Worm (Caenorhabditis elegans) whole organism, young adult: Measurements from ENCODE around the gene lido-17.

Source experiments
- B0336.3 ChIP-seq: fragments of 200-800 bp; sonication (Bioruptor generic); IDR thresholded peaks from 2 replicates; pipeline ENCODE4 v1.3.6; 2022; ENCODE audit warnings: missing genetic modification characterization, missing compliant biosample characterization
- F39B2.1 ChIP-seq: fragments of 200-800 bp; sonication (Bioruptor generic); IDR thresholded peaks from 2 replicates; pipeline ENCODE4 v1.3.6; 2022; ENCODE audit warnings: missing genetic modification reagents, missing genetic modification characterization, missing compliant biosample characterization
- F52B5.7 ChIP-seq: sonication (generic microtip); optimal IDR thresholded peaks from 2 replicates; lab custom pipeline; 2016; ENCODE audit warnings: mild to moderate bottlenecking, missing genetic modification characterization, missing compliant biosample characterization
- K11D2.4 ChIP-seq: fragments of 200-800 bp; sonication (Bioruptor generic); IDR thresholded peaks from 2 replicates; pipeline ENCODE4 v1.3.6; 2022; ENCODE audit warnings: missing genetic modification reagents, missing genetic modification characterization, missing compliant biosample characterization
- Y53G8AR.9 ChIP-seq: fragments of 200-800 bp; sonication (Bioruptor generic); conservative IDR thresholded peaks from 2 replicates; pipeline ENCODE4 v1.3.6; 2022; ENCODE audit warnings: missing genetic modification reagents, missing genetic modification characterization, missing compliant biosample characterization
- Y56A3A.18 ChIP-seq: fragments of 200-800 bp; sonication (Bioruptor generic); IDR thresholded peaks from 2 replicates; pipeline ENCODE4 v1.3.6; 2022; ENCODE audit warnings: missing genetic modification reagents, missing genetic modification characterization, missing compliant biosample characterization
- ama-1 ChIP-seq, 3 experiments: fragments of 150-350 bp in 1 of 3; sonication (generic microtip) in 2 of 3; optimal IDR thresholded peaks; 2 replicates each; lab custom pipeline; 2014 to 2018; ENCODE audit warnings: missing biosample characterization in 2 of 3, missing genetic modification characterization in 2 of 3, missing genetic modification reagents in 2 of 3
- aptf-2 ChIP-seq: fragments of 200-800 bp; sonication (Bioruptor generic); conservative IDR thresholded peaks from 2 replicates; pipeline ENCODE4 v1.3.6; 2022; ENCODE audit warnings: missing genetic modification reagents, missing genetic modification characterization, missing compliant biosample characterization
- bed-1 ChIP-seq: fragments of 200-800 bp; sonication (Bioruptor generic); IDR thresholded peaks from 2 replicates; pipeline ENCODE4 v1.3.6; 2022; ENCODE audit warnings: missing genetic modification reagents, missing genetic modification characterization, missing compliant biosample characterization
- dpl-1 ChIP-seq: fragments of 150-350 bp; optimal IDR thresholded peaks from 2 replicates; lab custom pipeline; 2014; ENCODE audit warnings: missing biosample characterization, missing genetic modification reagents, missing genetic modification characterization
- egl-44 ChIP-seq: fragments of 200-800 bp; sonication (Bioruptor generic); IDR thresholded peaks from 2 replicates; pipeline ENCODE4 v1.3.6; 2022; ENCODE audit warnings: missing genetic modification reagents, missing genetic modification characterization, missing compliant biosample characterization
- ets-4 ChIP-seq: fragments of 200-800 bp; sonication (Bioruptor generic); optimal IDR thresholded peaks from 2 replicates; lab custom pipeline; 2018; ENCODE audit warnings: mild to moderate bottlenecking, missing genetic modification characterization, missing compliant biosample characterization
- fkh-3 ChIP-seq: sonication (generic microtip); optimal IDR thresholded peaks from 2 replicates; lab custom pipeline; 2016; ENCODE audit warnings: mild to moderate bottlenecking, missing genetic modification characterization, missing compliant biosample characterization
- gei-17 ChIP-seq: fragments of 200-800 bp; sonication (Bioruptor generic); optimal IDR thresholded peaks from 2 replicates; lab custom pipeline; 2018; ENCODE audit warnings: mild to moderate bottlenecking, missing genetic modification characterization, missing compliant biosample characterization
- hrde-1 ChIP-seq: sonication (generic microtip); optimal IDR thresholded peaks from 2 replicates; lab custom pipeline; 2016; ENCODE audit warnings: missing genetic modification characterization, mild to moderate bottlenecking, missing compliant biosample characterization, moderate library complexity, missing genotype, missing genetic modification reagents, borderline replicate concordance
- hsf-1 ChIP-seq: fragments of 200-800 bp; sonication (Bioruptor generic); IDR thresholded peaks from 2 replicates; pipeline ENCODE4 v1.3.6; 2022; ENCODE audit warnings: missing genetic modification reagents, missing genetic modification characterization, missing compliant biosample characterization
- lag-1 ChIP-seq: fragments of 200-800 bp; sonication (Bioruptor generic); IDR thresholded peaks from 2 replicates; pipeline ENCODE4 v1.3.6; 2022; ENCODE audit warnings: missing genetic modification reagents, missing genetic modification characterization, missing compliant biosample characterization
- lin-35 ChIP-seq, 3 experiments: fragments of 150-350 bp in 2 of 3; sonication (generic microtip) in 1 of 3; optimal IDR thresholded peaks; 2 replicates each; lab custom pipeline; 2014 to 2018; ENCODE audit warnings: missing biosample characterization in 3 of 3, missing genetic modification characterization in 3 of 3, missing genetic modification reagents in 3 of 3
- lir-1 ChIP-seq: fragments of 200-800 bp; sonication (Bioruptor generic); conservative IDR thresholded peaks from 2 replicates; pipeline ENCODE4 v1.3.6; 2022; ENCODE audit warnings: missing genetic modification reagents, missing genetic modification characterization, missing compliant biosample characterization
- madf-10 ChIP-seq: sonication (generic microtip); optimal IDR thresholded peaks from 2 replicates; lab custom pipeline; 2016; ENCODE audit warnings: mild to moderate bottlenecking, missing genetic modification characterization, missing compliant biosample characterization
- madf-3 ChIP-seq: fragments of 200-800 bp; sonication (Bioruptor generic); IDR thresholded peaks from 2 replicates; pipeline ENCODE4 v1.3.6; 2022; ENCODE audit warnings: missing genetic modification reagents, missing genetic modification characterization, missing compliant biosample characterization
- mcd-1 ChIP-seq: fragments of 200-800 bp; sonication (Bioruptor generic); IDR thresholded peaks from 2 replicates; pipeline ENCODE4 v1.3.6; 2022; ENCODE audit warnings: missing genetic modification reagents, missing genetic modification characterization, missing compliant biosample characterization
- nfya-2 ChIP-seq: fragments of 200-800 bp; sonication (Bioruptor generic); IDR thresholded peaks from 2 replicates; pipeline ENCODE4 v1.3.6; 2022; ENCODE audit warnings: missing genetic modification reagents, missing genetic modification characterization, missing compliant biosample characterization
- nfyb-1 ChIP-seq: fragments of 200-800 bp; sonication (Bioruptor generic); IDR thresholded peaks from 2 replicates; pipeline ENCODE4 v1.3.6; 2022; ENCODE audit warnings: missing genetic modification reagents, missing genetic modification characterization, missing compliant biosample characterization
- pha-4 ChIP-seq: fragments of 150-350 bp; sonication (generic microtip); optimal IDR thresholded peaks from 2 replicates; lab custom pipeline; 2014; ENCODE audit warnings: missing biosample characterization, missing genetic modification reagents, missing genetic modification characterization
- sdz-38 ChIP-seq: sonication (generic microtip); optimal IDR thresholded peaks from 2 replicates; lab custom pipeline; 2016; ENCODE audit warnings: missing genotype, missing genetic modification characterization, missing compliant biosample characterization
- sea-2 ChIP-seq: fragments of 200-800 bp; sonication (Bioruptor generic); IDR thresholded peaks from 2 replicates; pipeline ENCODE4 v1.3.6; 2022; ENCODE audit warnings: missing genetic modification characterization, missing compliant biosample characterization
- snpc-1.1 ChIP-seq: sonication (generic microtip); optimal IDR thresholded peaks from 2 replicates; lab custom pipeline; 2017; ENCODE audit warnings: missing genetic modification characterization, mild to moderate bottlenecking, missing compliant biosample characterization, antibody characterized with exemption, moderate library complexity, missing genotype, missing genetic modification reagents; ENCODE audit not compliant: insufficient read depth
- snpc-3.4 ChIP-seq: sonication (generic microtip); optimal IDR thresholded peaks from 2 replicates; lab custom pipeline; 2017; ENCODE audit warnings: missing genetic modification characterization, mild to moderate bottlenecking, missing compliant biosample characterization, antibody characterized with exemption, moderate library complexity, missing genotype, missing genetic modification reagents
- snpc-4 ChIP-seq, 5 experiments: fragments of 150-350 bp in 1 of 5; sonication (generic microtip) in 4 of 5; optimal IDR thresholded peaks; 2 replicates each; lab custom pipeline; 2014 to 2018; ENCODE audit warnings: missing genetic modification characterization in 5 of 5, missing biosample characterization in 3 of 5, antibody characterized with exemption in 2 of 5, mild to moderate bottlenecking in 2 of 5, missing compliant biosample characterization in 2 of 5, missing genotype in 2 of 5, moderate library complexity in 2 of 5, missing genetic modification reagents in 1 of 5
- somi-1 ChIP-seq: fragments of 200-800 bp; sonication (Bioruptor generic); optimal IDR thresholded peaks from 2 replicates; lab custom pipeline; 2018; ENCODE audit warnings: mild to moderate bottlenecking, missing genetic modification characterization, missing compliant biosample characterization
- tbp1 ChIP-seq: fragments of 200-800 bp; sonication (Bioruptor generic); optimal IDR thresholded peaks from 2 replicates; lab custom pipeline; 2018; ENCODE audit warnings: mild to moderate bottlenecking, missing genetic modification characterization, missing compliant biosample characterization
- tbx-9 ChIP-seq: sonication (generic microtip); optimal IDR thresholded peaks from 2 replicates; lab custom pipeline; 2016; ENCODE audit warnings: borderline replicate concordance, missing genetic modification characterization, inconsistent platforms, missing compliant biosample characterization
- unc-62 ChIP-seq: fragments of 150-350 bp; optimal IDR thresholded peaks from 2 replicates; lab custom pipeline; 2014; ENCODE audit warnings: missing biosample characterization, missing genetic modification reagents, missing genetic modification characterization
- zfh-2 ChIP-seq: fragments of 200-800 bp; sonication (Bioruptor generic); conservative IDR thresholded peaks from 2 replicates; pipeline ENCODE4 v1.3.6; 2022; ENCODE audit warnings: missing genetic modification reagents, missing genetic modification characterization, missing compliant biosample characterization
- ztf-3 ChIP-seq: fragments of 200-800 bp; sonication (Bioruptor generic); optimal IDR thresholded peaks from 2 replicates; lab custom pipeline; 2018; ENCODE audit warnings: mild to moderate bottlenecking, missing genetic modification characterization, missing compliant biosample characterization
- ztf-6 ChIP-seq: fragments of 200-800 bp; sonication (Bioruptor generic); IDR thresholded peaks from 2 replicates; pipeline ENCODE4 v1.3.6; 2022; ENCODE audit warnings: missing genetic modification reagents, missing genetic modification characterization, missing compliant biosample characterization

lido-17 gene

ce11 chrII:9398370-9398901 is 5.8 kb upstream of the lido-17 start, which contains the start of the genes Y51B9A.14 and Y51B9A.8:
Gene Y51B9A.14 (minus strand): TSS chrII:9398470.
Gene Y51B9A.8 (plus strand): TSS chrII:9398851.
- no peak for TF ChIP-seq K11D2.4 (GFP tag; lab: Robert Waterston, UW)
- no peak for TF ChIP-seq F39B2.1 (GFP tag; lab: Robert Waterston, UW)
- TF ChIP-seq tbp1 (GFP tag; lab: Kevin White, UChicago): no peak
- TF ChIP-seq snpc-1.1 (tag; lab: Kevin White, UChicago): no peak
- no peak for TF ChIP-seq nfya-2 (GFP tag; lab: Robert Waterston, UW)
- TF ChIP-seq Y53G8AR.9 (GFP tag; lab: Robert Waterston, UW): no peak
- no peak for TF ChIP-seq ama-1 (optimal IDR thresholded peaks at IDR 0.05; lab: Kevin White, UChicago)
- TF ChIP-seq ama-1 (GFP tag; optimal IDR thresholded peaks at IDR 0.05; lab: Kevin White, UChicago): no peak
- no peak for TF ChIP-seq mcd-1
- TF ChIP-seq aptf-2 (GFP tag; lab: Robert Waterston, UW): no peak
- no peak for TF ChIP-seq snpc-3.4 (tag; lab: Kevin White, UChicago)
- TF ChIP-seq B0336.3 (GFP tag; lab: Robert Waterston, UW): no peak
- TF ChIP-seq hrde-1: no peak
- TF ChIP-seq ztf-3 (GFP tag; lab: Kevin White, UChicago): no peak
- TF ChIP-seq dpl-1: no peak

- TF ChIP-seq tbx-9 (tag; lab: Kevin White, UChicago) (no peak), bed-1 (GFP tag; lab: Robert Waterston, UW) (no peak), sdz-38 (tag; lab: Kevin White, UChicago) (no peak), lag-1 (GFP tag; lab: Robert Waterston, UW) (no peak), egl-44 (no peak), sea-2 (GFP tag; lab: Robert Waterston, UW) (no peak), F52B5.7 (tag; lab: Kevin White, UChicago) (no peak), gei-17 (GFP tag; lab: Kevin White, UChicago) (no peak), B0336.3 (GFP tag; lab: Robert Waterston, UW) (no peak), pha-4 (tag; lab: Kevin White, UChicago) (no peak), snpc-1.1 (tag; lab: Kevin White, UChicago) (no peak), zfh-2 (GFP tag; lab: Robert Waterston, UW) (no peak), madf-3 (no peak), madf-10 (tag; lab: Kevin White, UChicago) (no peak)
These were observed 4.9 kb upstream of the lido-17 start, which contains the start of gene Y51B9A.9 for ce11 chrII:9397496-9397895. Gene Y51B9A.9 (minus strand): TSS chrII:9397596.

ce11 chrII:9385241-9385640 is 7.4 kb downstream of the lido-17 start, which contains the start of gene C06C3.7:
Gene C06C3.7 (plus strand): TSS chrII:9385541.
- TF ChIP-seq lin-35 (GFP tag; optimal IDR thresholded peaks at IDR 0.05; lab: Kevin White, UChicago): no peak
- no peak for TF ChIP-seq somi-1 (GFP tag; lab: Kevin White, UChicago)
- no peak for TF ChIP-seq bed-1 (GFP tag; lab: Robert Waterston, UW)
- TF ChIP-seq ztf-6: no peak
- TF ChIP-seq hsf-1 (GFP tag; lab: Robert Waterston, UW): no peak
- no peak for TF ChIP-seq nfyb-1 (GFP tag; lab: Robert Waterston, UW)
- TF ChIP-seq mcd-1: no peak
- no peak for TF ChIP-seq unc-62
- TF ChIP-seq ets-4: no peak
- no peak for TF ChIP-seq lir-1 (GFP tag; lab: Robert Waterston, UW)
- no peak for TF ChIP-seq F52B5.7 (tag; lab: Kevin White, UChicago)
- no peak for TF ChIP-seq Y56A3A.18 (GFP tag; lab: Robert Waterston, UW)
- no peak for TF ChIP-seq fkh-3 (tag; lab: Kevin White, UChicago)
- no peak for TF ChIP-seq snpc-4 (GFP tag; optimal IDR thresholded peaks at IDR 0.05; lab: Kevin White, UChicago)
- no peak for TF ChIP-seq snpc-4 (tag; optimal IDR thresholded peaks at IDR 0.05; lab: Kevin White, UChicago)
- TF ChIP-seq sea-2 (GFP tag; lab: Robert Waterston, UW): no peak
- TF ChIP-seq, all 124 proteins: peak for 0
